Worm (Caenorhabditis elegans) whole organism, L3 larva: ENCODE data around the gene C36B7.1.

Source experiments
- R02D3.7 ChIP-seq: fragments of 150-350 bp; optimal IDR thresholded peaks from 2 replicates; lab custom pipeline; 2014; ENCODE audit warnings: missing biosample characterization, missing genetic modification characterization
- aly-2 ChIP-seq: fragments of 150-350 bp; optimal IDR thresholded peaks from 2 replicates; lab custom pipeline; 2014; ENCODE audit warnings: missing biosample characterization, missing genetic modification characterization
- egl-27 ChIP-seq: sonication (generic microtip); optimal IDR thresholded peaks from 4 replicates; lab custom pipeline; 2017; ENCODE audit warnings: missing biosample characterization, missing genetic modification reagents, missing genetic modification characterization
- elt-3 ChIP-seq, 3 experiments: fragments of 150-350 bp in 1 of 3; sonication (generic microtip) in 2 of 3; optimal IDR thresholded peaks; 2 replicates in 2 of 3; 4 replicates in 1 of 3; lab custom pipeline; 2014 to 2017; ENCODE audit warnings: missing biosample characterization in 3 of 3, missing genetic modification characterization in 3 of 3
- jun-1 ChIP-seq: fragments of 150-350 bp; optimal IDR thresholded peaks from 2 replicates; lab custom pipeline; 2014; ENCODE audit warnings: missing biosample characterization, missing genetic modification reagents, missing genetic modification characterization
- nfya-1 ChIP-seq: sonication (generic microtip); optimal IDR thresholded peaks from 2 replicates; lab custom pipeline; 2017; ENCODE audit warnings: missing genetic modification characterization, mild to moderate bottlenecking, missing compliant biosample characterization, antibody characterized with exemption, moderate library complexity; ENCODE audit not compliant: insufficient read depth
- nhr-12 ChIP-seq: fragments of 150-350 bp; optimal IDR thresholded peaks from 2 replicates; lab custom pipeline; 2014; ENCODE audit warnings: missing biosample characterization, missing genetic modification characterization
- nhr-237 ChIP-seq: fragments of 150-350 bp; optimal IDR thresholded peaks from 2 replicates; lab custom pipeline; 2014; ENCODE audit warnings: missing biosample characterization, missing genetic modification characterization
- skn-1 ChIP-seq: fragments of 150-350 bp; optimal IDR thresholded peaks from 2 replicates; lab custom pipeline; 2014; ENCODE audit warnings: missing biosample characterization, missing genetic modification characterization
- snpc-4 ChIP-seq: fragments of 150-350 bp; optimal IDR thresholded peaks from 2 replicates; lab custom pipeline; 2014; ENCODE audit warnings: missing biosample characterization, missing genetic modification characterization
- unc-39 ChIP-seq: sonication (generic microtip); optimal IDR thresholded peaks from 4 replicates; lab custom pipeline; 2017; ENCODE audit warnings: missing biosample characterization, missing genetic modification characterization
- ztf-4 ChIP-seq: fragments of 150-350 bp; optimal IDR thresholded peaks from 2 replicates; lab custom pipeline; 2014; ENCODE audit warnings: missing biosample characterization, missing genetic modification characterization

DNA sequence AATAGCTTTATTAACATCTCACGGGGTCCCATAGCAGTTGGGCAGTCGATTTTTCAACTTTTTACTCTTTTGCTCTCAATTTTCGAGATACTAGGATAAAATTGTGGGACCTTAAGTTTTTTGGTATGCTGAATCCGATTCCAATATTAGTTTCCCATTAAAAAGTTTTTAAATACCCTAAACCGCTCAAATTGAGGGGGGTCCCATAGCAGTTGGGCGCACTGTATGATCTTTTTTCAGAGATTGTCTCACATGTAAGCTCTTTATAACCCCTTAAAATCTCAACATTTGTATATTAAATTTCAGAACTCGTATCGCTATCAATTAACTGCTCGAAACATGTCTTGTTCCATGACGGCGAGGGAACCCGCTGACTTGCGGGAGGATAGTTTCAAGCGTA lies 6.6 kb upstream of the C36B7.1 start, which contains the start of gene C36B7.2:
- TF ChIP-seq nfya-1 (tag; lab: Kevin White, UChicago) (no peak), egl-27 (no peak), elt-3 (tag; optimal IDR thresholded peaks at IDR 0.05; lab: Kevin White, UChicago) (no peak), nhr-237 (tag; lab: Kevin White, UChicago) (no peak), skn-1 (tag; lab: Kevin White, UChicago) (no peak), R02D3.7 (tag; lab: Kevin White, UChicago) (no peak), snpc-4 (no peak), nhr-12 (tag; lab: Kevin White, UChicago) (no peak), unc-39 (tag; lab: Kevin White, UChicago) (no peak), jun-1 (tag; lab: Kevin White, UChicago) (no peak), ztf-4 (tag; lab: Kevin White, UChicago) (no peak), aly-2 (tag; lab: Kevin White, UChicago) (no peak)
